Worm (Caenorhabditis elegans): ENCODE measurements around the gene str-246.
A peak's percentile ranks its signal among the peaks of the same experiment; 100 is the strongest.

str-246 gene

DNA sequence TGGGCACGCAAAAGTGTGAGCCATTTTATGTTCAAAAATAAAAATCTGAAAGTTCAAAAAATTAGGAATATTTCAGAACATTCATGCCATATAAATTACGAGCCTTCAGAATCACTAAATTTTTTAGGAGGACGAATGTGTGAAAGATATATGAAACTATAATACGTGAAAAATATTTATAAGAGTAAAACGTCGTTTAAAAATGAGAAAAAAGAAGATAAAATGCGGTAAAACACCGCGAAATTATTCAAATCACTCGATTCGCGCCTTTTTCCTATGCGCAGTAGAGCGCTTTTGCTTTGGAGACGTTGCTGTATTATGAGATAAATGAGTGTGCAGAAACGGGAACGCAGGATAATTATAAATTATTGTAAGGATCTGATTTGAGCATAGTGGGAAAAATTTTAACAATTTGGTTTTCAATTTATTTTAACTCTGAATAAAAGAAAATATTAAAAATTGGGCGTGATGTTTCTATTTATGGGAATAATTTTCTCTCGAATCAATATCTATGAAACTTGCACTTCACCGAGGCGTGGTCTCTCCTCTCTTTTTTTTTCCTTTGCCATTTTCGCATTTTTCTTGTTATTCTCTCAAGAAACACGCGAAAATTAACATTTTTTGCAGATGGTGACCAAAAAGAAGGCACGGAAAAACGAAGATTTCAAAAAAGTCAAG is 41.8 kb downstream of the str-246 start, which contains the start of the genes sup-35 and Y48A6C.4 (continued):
- TF ChIP-seq hlh-17 (GFP tag; optimal IDR thresholded peaks at IDR 0.05; ENCODE audit: borderline replicate concordance) (no peak), hlh-4 (tag; optimal IDR thresholded peaks at IDR 0.05) (peak; percentile 63), unc-30 (tag; optimal IDR thresholded peaks at IDR 0.05) (no peak), F16B12.6 (tag; optimal IDR thresholded peaks at IDR 0.05) (peak; percentile 57), mab-9 (GFP tag; IDR thresholded peaks at IDR 0.05) (peak; percentile 77), nhr-77 (tag; optimal IDR thresholded peaks at IDR 0.05) (peak; percentile 82), ceh-90 (tag; optimal IDR thresholded peaks at IDR 0.05) (peak; percentile 80), pqm-1 (tag; optimal IDR thresholded peaks at IDR 0.05) (no peak), nhr-47 (tag; optimal IDR thresholded peaks at IDR 0.05) (peak; percentile 94), aly-2 (tag; optimal IDR thresholded peaks at IDR 0.05) (peak; percentile 71), mep-1 (tag; optimal IDR thresholded peaks at IDR 0.05) (peak; percentile 93), swsn-7 (tag; optimal IDR thresholded peaks at IDR 0.05) (peak; percentile 90), nhr-76 (tag; optimal IDR thresholded peaks at IDR 0.05) (no peak), lin-15B (tag; optimal IDR thresholded peaks at IDR 0.05) (peak; percentile 88), alr-1 (tag; optimal IDR thresholded peaks at IDR 0.05; ENCODE audit: borderline replicate concordance) (no peak), ets-5 (GFP tag; IDR thresholded peaks at IDR 0.05) (no peak), pag-3 (tag; optimal IDR thresholded peaks at IDR 0.05; ENCODE audit: borderline replicate concordance, insufficient read depth) (no peak), fkh-4 (tag; optimal IDR thresholded peaks at IDR 0.05; ENCODE audit: borderline replicate concordance) (peak; percentile 85), unc-130 (tag; optimal IDR thresholded peaks at IDR 0.05) (peak; percentile 95), fkh-8 (tag; optimal IDR thresholded peaks at IDR 0.05) (peak; percentile 95), Y116A8C.19 (tag; optimal IDR thresholded peaks at IDR 0.05; ENCODE audit: borderline replicate concordance) (peak; percentile 76), ceh-82 (tag; optimal IDR thresholded peaks at IDR 0.05) (peak; percentile 71 to 85 (median 84)), skn-1 (tag; optimal IDR thresholded peaks at IDR 0.05) (peak; percentile 70), ceh-8 (GFP tag; optimal IDR thresholded peaks at IDR 0.05) (no peak), zip-4 (GFP tag; optimal IDR thresholded peaks at IDR 0.05) (peak; percentile 33), nhr-11 (tag; optimal IDR thresholded peaks at IDR 0.05) (no peak), snpc-4 (tag; optimal IDR thresholded peaks at IDR 0.05) (peak; percentile 78), mef-2 (tag; optimal IDR thresholded peaks at IDR 0.05) (no peak), lsy-2 (tag; optimal IDR thresholded peaks at IDR 0.05) (peak; percentile 85 to 90), nhr-19 (GFP tag; conservative IDR thresholded peaks at IDR 0.05) (peak; percentile 78), blmp-1 (tag; optimal IDR thresholded peaks at IDR 0.05) (peak; percentile 68), efl-3 (GFP tag; optimal IDR thresholded peaks at IDR 0.05) (peak; percentile 63), ama-1 (optimal IDR thresholded peaks at IDR 0.05) (no peak), dpl-1 (GFP tag; optimal IDR thresholded peaks at IDR 0.05) (peak; percentile 93 to 95 (median 94)), egl-13 (tag; optimal IDR thresholded peaks at IDR 0.05) (peak; percentile 91), xbp-1 (tag; optimal IDR thresholded peaks at IDR 0.05) (peak; percentile 91), irx-1 (tag; optimal IDR thresholded peaks at IDR 0.05) (peak; percentile 53), ceh-88 (GFP tag; IDR thresholded peaks at IDR 0.05) (peak; percentile 76), sox-4 (tag; optimal IDR thresholded peaks at IDR 0.05) (peak; percentile 92), tlp-1 (tag; optimal IDR thresholded peaks at IDR 0.05) (no peak), lin-35 (GFP tag; optimal IDR thresholded peaks at IDR 0.05) (peak; percentile 94 to 96), unc-62 (GFP tag; optimal IDR thresholded peaks at IDR 0.05) (no peak), nhr-28 (tag; optimal IDR thresholded peaks at IDR 0.05) (no peak), nhr-84 (tag; optimal IDR thresholded peaks at IDR 0.05) (no peak), dsc-1 (tag; optimal IDR thresholded peaks at IDR 0.05) (peak; percentile 86), pax-3 (tag; optimal IDR thresholded peaks at IDR 0.05) (peak; percentile 95), tbx-2 (tag; optimal IDR thresholded peaks at IDR 0.05) (peak; percentile 92), ces-1 (GFP tag; optimal IDR thresholded peaks at IDR 0.05) (no peak), nhr-12 (tag; optimal IDR thresholded peaks at IDR 0.05) (no peak)

All from whole organism, L1 larva.